Worm (Caenorhabditis elegans) whole organism, mixed stage, embryonic: ENCODE results near the gene srh-71.

Experiments used
- elt-1 ChIP-seq: sonication (generic microtip); optimal IDR thresholded peaks from 2 replicates; lab custom pipeline; 2017; ENCODE audit warnings: missing genetic modification characterization, mild to moderate bottlenecking, missing compliant biosample characterization, antibody characterized with exemption, moderate library complexity, borderline replicate concordance; ENCODE audit not compliant: insufficient read depth
- lsy-2 ChIP-seq: fragments of 150-350 bp; optimal IDR thresholded peaks from 2 replicates; lab custom pipeline; 2014; ENCODE audit warnings: missing biosample characterization, missing genetic modification characterization
- nhr-76 ChIP-seq: sonication (generic microtip); optimal IDR thresholded peaks from 2 replicates; lab custom pipeline; 2017; ENCODE audit warnings: missing biosample characterization, missing genetic modification characterization
- sptf-1 ChIP-seq: sonication (generic microtip); optimal IDR thresholded peaks from 2 replicates; lab custom pipeline; 2017; ENCODE audit warnings: mild to moderate bottlenecking, missing genetic modification characterization, moderate library complexity, missing compliant biosample characterization
- unc-62 ChIP-seq: fragments of 150-350 bp; optimal IDR thresholded peaks from 2 replicates; lab custom pipeline; 2014; ENCODE audit warnings: missing biosample characterization, missing genetic modification reagents, missing genetic modification characterization

ce11 chrII:3156749-3157148 is 33.4 kb downstream of the srh-71 start, which contains the start of gene sri-33:
- TF ChIP-seq lsy-2 (no peak), nhr-76 (tag; lab: Kevin White, UChicago) (no peak), sptf-1 (tag; lab: Kevin White, UChicago) (no peak), unc-62 (GFP tag; lab: Kevin White, UChicago) (no peak), elt-1 (tag; lab: Kevin White, UChicago) (no peak)
